Fruit fly (Drosophila melanogaster): ENCODE data around the gene CG9396.

The CG9396 gene

DNA sequence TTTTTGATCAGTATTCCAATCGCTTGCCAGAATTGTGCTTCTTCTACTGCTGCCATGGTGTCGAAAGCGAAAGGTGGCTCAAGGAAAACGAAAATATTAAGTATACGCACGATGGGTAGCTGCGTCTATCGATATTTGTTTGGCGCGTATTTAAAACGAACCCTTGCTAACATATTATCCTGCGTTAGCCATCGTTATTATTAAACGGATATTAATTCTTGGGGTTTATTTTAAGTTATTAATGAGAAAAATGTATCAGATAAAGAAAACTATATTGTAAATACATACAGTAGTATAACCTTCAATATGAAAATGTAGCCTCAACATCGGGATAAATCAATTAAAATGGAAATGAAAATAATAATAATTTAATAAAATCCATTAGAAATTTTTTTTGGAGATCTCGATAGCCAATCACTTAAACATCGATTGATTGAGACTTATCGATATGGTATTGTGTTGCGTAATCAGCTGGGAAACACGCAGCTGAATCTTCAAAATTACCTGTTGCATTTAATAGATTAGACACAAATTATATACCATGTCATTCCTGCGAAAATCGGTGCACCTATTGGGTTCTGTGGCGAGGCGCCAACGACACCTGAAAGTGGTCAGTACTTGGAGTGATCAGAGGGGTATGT, 16.0 kb downstream of the CG9396 start, which contains the start of the genes CG9386 and BckdhA (continued):
- no peak for TF ChIP-seq Six4 (GFP tag; optimal IDR thresholded peaks at IDR 0.05)
- TF ChIP-seq chm (GFP tag; IDR thresholded peaks at IDR 0.05), result no peak
- peak; percentile 52 for TF ChIP-seq trem (tag; optimal IDR thresholded peaks at IDR 0.05)
- TF ChIP-seq grau (tag; optimal IDR thresholded peaks at IDR 0.05), result peak; percentile 56
- TF ChIP-seq ase (GFP tag; IDR thresholded peaks at IDR 0.05), result peak; percentile 46; the same call in 1 of the 3 replicates
- peak; percentile 0 for TF ChIP-seq Nf-YB (GFP tag; optimal IDR thresholded peaks at IDR 0.05)
- TF ChIP-seq dpn (GFP tag; optimal IDR thresholded peaks at IDR 0.05), result peak; percentile 59 to 64
- TF ChIP-seq CG18619 (GFP tag; optimal IDR thresholded peaks at IDR 0.05), result peak; percentile 32
- peak; percentile 38 for TF ChIP-seq CG15601 (tag; optimal IDR thresholded peaks at IDR 0.05)
- peak; percentile 32 for TF ChIP-seq CG17359 (tag; optimal IDR thresholded peaks at IDR 0.05)
- peak; percentile 49 for TF ChIP-seq CG9215 (GFP tag; IDR thresholded peaks at IDR 0.05)
- peak; percentile 5 for TF ChIP-seq CG8388 (GFP tag; optimal IDR thresholded peaks at IDR 0.05)
- no peak for TF ChIP-seq Tbp (GFP tag; optimal IDR thresholded peaks at IDR 0.05)
- no peak for TF ChIP-seq psq (GFP tag; optimal IDR thresholded peaks at IDR 0.05)
- peak; percentile 29 for TF ChIP-seq Myb (GFP tag; optimal IDR thresholded peaks at IDR 0.05)
- no peak for TF ChIP-seq wek (GFP tag; optimal IDR thresholded peaks at IDR 0.05)
- peak; percentile 83 for TF ChIP-seq E2f2 (GFP tag; IDR thresholded peaks at IDR 0.05)
- no peak for TF ChIP-seq danr (GFP tag; IDR thresholded peaks at IDR 0.05)
- TF ChIP-seq Sox102F (GFP tag; optimal IDR thresholded peaks at IDR 0.05), result no peak
- peak; percentile 51 for TF ChIP-seq Antp (GFP tag; optimal IDR thresholded peaks at IDR 0.05)
- TF ChIP-seq zf30C (GFP tag; optimal IDR thresholded peaks at IDR 0.05), result no peak
- no peak for TF ChIP-seq kni (GFP tag; optimal IDR thresholded peaks at IDR 0.05)
- peak; percentile 57 for TF ChIP-seq CG10267 (tag; optimal IDR thresholded peaks at IDR 0.05)
- no peak for TF ChIP-seq Doc2 (GFP tag; IDR thresholded peaks at IDR 0.05)
- peak; percentile 32 for TF ChIP-seq CG10209 (GFP tag; optimal IDR thresholded peaks at IDR 0.05)
- peak; percentile 34 for TF ChIP-seq pnt (GFP tag; optimal IDR thresholded peaks at IDR 0.05)
- TF ChIP-seq lmd (GFP tag; IDR thresholded peaks at IDR 0.05), result peak; percentile 48; the same call in 1 of the 2 replicates
- TF ChIP-seq CG30403 (GFP tag; optimal IDR thresholded peaks at IDR 0.05), result peak; percentile 75
- TF ChIP-seq MESR4 (GFP tag; optimal IDR thresholded peaks at IDR 0.05), result peak; percentile 68
- peak in 1 of 2 experiments; percentile 15 for TF ChIP-seq bsh (GFP tag; optimal IDR thresholded peaks at IDR 0.05)
- peak; percentile 56 for TF ChIP-seq CG18262 (tag; optimal IDR thresholded peaks at IDR 0.05)
- TF ChIP-seq gcm (GFP tag; optimal IDR thresholded peaks at IDR 0.05), result no peak
- TF ChIP-seq caup (GFP tag; optimal IDR thresholded peaks at IDR 0.05; ENCODE audit: severe bottlenecking), result peak; percentile 52
- peak; percentile 55 for TF ChIP-seq CG8944 (GFP tag; optimal IDR thresholded peaks at IDR 0.05)
- no peak for TF ChIP-seq CkIIα-i1 (GFP tag; IDR thresholded peaks at IDR 0.05)

DNA sequence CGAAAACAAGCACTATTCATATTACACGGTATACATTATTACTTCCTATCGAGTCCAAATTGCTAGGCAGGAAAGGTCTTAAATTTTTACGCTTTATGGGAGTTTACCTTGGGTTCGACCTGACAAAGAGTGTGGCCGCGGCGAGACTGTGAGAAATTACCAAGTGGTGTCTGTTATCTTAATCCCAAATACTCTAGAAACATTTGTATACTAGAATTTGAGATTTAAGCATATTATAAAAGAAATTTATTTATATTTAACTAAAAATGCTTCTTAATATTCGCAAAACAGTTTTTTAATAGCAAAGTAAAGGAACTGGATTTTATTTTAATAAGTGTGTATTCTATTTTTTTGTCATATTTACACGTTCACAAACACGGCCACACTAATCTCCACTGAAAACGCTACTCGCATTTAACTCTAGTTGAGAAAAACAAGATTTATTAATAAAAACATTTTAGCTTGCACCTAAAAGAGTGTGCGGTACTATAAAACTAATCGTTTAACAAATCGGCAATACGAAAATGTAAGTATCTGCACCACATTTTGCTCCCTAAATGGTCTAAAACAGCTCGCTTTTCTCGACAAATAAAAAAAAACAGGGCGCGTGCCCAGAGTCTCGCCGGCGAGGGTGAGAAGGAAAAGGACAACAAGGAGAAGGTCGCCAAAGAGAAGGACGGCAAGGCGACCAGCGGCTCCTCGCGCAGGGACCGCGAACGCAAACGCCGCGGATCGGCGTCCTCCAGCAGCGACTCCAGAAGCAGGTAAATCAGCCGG, 19.6 kb downstream of the CG9396 start, which contains the start of the genes mura and RnpS1:
mura (minus strand) TSS at position 148 of the 777 bp plus-strand sequence.
RnpS1 (plus strand) TSS at position 376 of the 777 bp plus-strand sequence.
- peak; percentile 43 for TF ChIP-seq CG12659 (GFP tag; optimal IDR thresholded peaks at IDR 0.05)
- no peak for TF ChIP-seq Atf-2 (GFP tag; optimal IDR thresholded peaks at IDR 0.05)
- no peak for TF ChIP-seq CG34224 (GFP tag; IDR thresholded peaks at IDR 0.05; ENCODE audit: partially characterized antibody)
- peak; percentile 1 for TF ChIP-seq CG15696 (tag; optimal IDR thresholded peaks at IDR 0.05)
- peak; percentile 42 for TF ChIP-seq CG34376 (GFP tag; optimal IDR thresholded peaks at IDR 0.05)
- no peak for TF ChIP-seq Xbp1 (GFP tag; optimal IDR thresholded peaks at IDR 0.05)
- no peak for TF ChIP-seq PHDP (tag; optimal IDR thresholded peaks at IDR 0.05)
- no peak for TF ChIP-seq hb (GFP tag; IDR thresholded peaks at IDR 0.05; ENCODE audit: partially characterized antibody)
- TF ChIP-seq CG14014 (GFP tag; IDR thresholded peaks at IDR 0.05), result no peak
- TF ChIP-seq NFAT (GFP tag; IDR thresholded peaks at IDR 0.05), result no peak
- TF ChIP-seq CG12299 (tag; optimal IDR thresholded peaks at IDR 0.05), result no peak
- no peak for TF ChIP-seq shn (GFP tag; optimal IDR thresholded peaks at IDR 0.05)
- peak; percentile 77 for TF ChIP-seq gfzf (GFP tag; optimal IDR thresholded peaks at IDR 0.05)
- peak; percentile 42 for TF ChIP-seq gsb-n (tag; optimal IDR thresholded peaks at IDR 0.05)

Data from whole organism, embryonic.